Fruit fly (Drosophila melanogaster) Kc167 (cell line): ENCODE measurements around the gene CG10602.

ENCODE experiments used
- Sin3A ChIP-seq: fragments of >200 bp; optimal IDR thresholded peaks from 2 replicates; lab custom pipeline; 2018; ENCODE audit warnings: missing external identifiers
- psq ChIP-seq: fragments of >200 bp; optimal IDR thresholded peaks from 2 replicates; lab custom pipeline; 2017; ENCODE audit warnings: missing external identifiers

DNA sequence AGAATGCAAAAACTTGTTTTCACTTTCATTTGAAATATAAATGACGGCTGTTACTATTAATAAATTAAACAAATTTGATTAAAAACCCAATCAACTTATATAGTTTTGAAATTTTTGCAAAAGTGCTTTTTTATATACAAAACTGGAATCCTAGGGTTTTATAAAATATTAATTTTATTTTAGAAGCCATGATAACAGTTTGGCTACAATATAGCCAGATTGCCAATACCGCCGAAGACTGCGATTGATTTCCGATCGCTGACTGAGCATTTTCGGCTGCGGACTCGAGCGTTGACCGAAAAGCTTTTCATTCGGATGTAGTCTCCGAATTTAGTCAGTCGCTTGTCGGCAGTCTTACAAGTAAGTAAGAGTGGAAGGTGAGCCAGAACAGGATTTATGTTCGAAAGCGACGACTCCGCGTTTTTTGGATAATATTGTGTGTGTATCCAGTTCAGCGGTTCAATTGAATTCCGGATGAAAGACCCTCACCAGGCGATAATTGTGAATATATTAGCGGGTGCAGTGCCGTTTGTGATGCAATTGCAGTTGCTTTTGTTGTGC is 35.7 kb downstream of the CG10602 start, which contains the start of gene Ugt36D1:
- TF ChIP-seq psq (lab: Kevin White, UChicago), result no peak
- no peak for TF ChIP-seq Sin3A (lab: Kevin White, UChicago)
